Fruit fly (Drosophila melanogaster) whole organism, embryonic: Measurements from ENCODE around the gene wls.
A peak's percentile ranks its signal among the peaks of the same experiment; 100 is the strongest.

ENCODE experiments used
- Abd-B ChIP-seq: fragments of 200-800 bp; sonication (Bioruptor generic); optimal IDR thresholded peaks from 2 replicates; lab custom pipeline; 2018; ENCODE audit warnings: missing biosample characterization, mild to moderate bottlenecking, missing genetic modification characterization, moderate library complexity
- CG10366 ChIP-seq: fragments of 200-800 bp; sonication (Bioruptor generic); IDR thresholded peaks from 2 replicates; pipeline ENCODE4 v1.3.6; 2022; ENCODE audit warnings: missing biosample characterization, missing genetic modification characterization
- CG12104 ChIP-seq: fragments of 200-800 bp; sonication (Bioruptor generic); optimal IDR thresholded peaks from 3 replicates; lab custom pipeline; 2016; ENCODE audit warnings: missing biosample characterization, missing genetic modification characterization
- CG12219 ChIP-seq: fragments of 200-800 bp; sonication (Bioruptor generic); optimal IDR thresholded peaks from 3 replicates; lab custom pipeline; 2018; ENCODE audit warnings: missing biosample characterization, mild to moderate bottlenecking, missing genetic modification characterization
- CG12391 ChIP-seq: fragments of 200-800 bp; sonication (Bioruptor generic); optimal IDR thresholded peaks from 3 replicates; lab custom pipeline; 2018; ENCODE audit warnings: missing biosample characterization, mild to moderate bottlenecking, missing genetic modification characterization, moderate library complexity
- CG14014 ChIP-seq: fragments of 200-800 bp; sonication (Bioruptor generic); IDR thresholded peaks from 2 replicates; pipeline ENCODE4 v1.3.6; 2022; ENCODE audit warnings: missing biosample characterization, missing genetic modification characterization
- CG16863 ChIP-seq: fragments of 200-800 bp; sonication (Bioruptor generic); optimal IDR thresholded peaks from 3 replicates; lab custom pipeline; 2016; ENCODE audit warnings: missing biosample characterization, missing genetic modification characterization
- CG17186 ChIP-seq: fragments of 200-800 bp; sonication (Bioruptor generic); optimal IDR thresholded peaks from 3 replicates; lab custom pipeline; 2017; ENCODE audit warnings: missing biosample characterization, missing genetic modification reagents, missing genetic modification characterization
- CG17829 ChIP-seq: fragments of 200-800 bp; optimal IDR thresholded peaks from 2 replicates; lab custom pipeline; 2019; ENCODE audit warnings: missing biosample characterization, mild to moderate bottlenecking, missing genetic modification characterization, moderate library complexity
- CG2116 ChIP-seq: fragments of 200-800 bp; sonication (Bioruptor generic); optimal IDR thresholded peaks from 3 replicates; lab custom pipeline; 2018; ENCODE audit warnings: missing biosample characterization, mild to moderate bottlenecking, missing genetic modification characterization
- CG32772 ChIP-seq: fragments of 200-800 bp; sonication (Bioruptor generic); IDR thresholded peaks from 2 replicates; pipeline ENCODE4 v1.3.6; 2022; ENCODE audit warnings: missing biosample characterization, missing genetic modification characterization
- CG3281 ChIP-seq: fragments of 200-800 bp; sonication (Bioruptor generic); optimal IDR thresholded peaks from 3 replicates; lab custom pipeline; 2017; ENCODE audit warnings: missing biosample characterization, mild to moderate bottlenecking, missing genetic modification characterization
- CG33213 ChIP-seq: fragments of 200-800 bp; sonication (Bioruptor generic); optimal IDR thresholded peaks from 3 replicates; lab custom pipeline; 2016; ENCODE audit warnings: missing biosample characterization, missing genetic modification characterization
- CG33557 ChIP-seq: fragments of 200-800 bp; sonication (Bioruptor generic); optimal IDR thresholded peaks from 2 replicates; lab custom pipeline; 2019; ENCODE audit warnings: missing biosample characterization, mild to moderate bottlenecking, missing genetic modification characterization, moderate library complexity
- CG3407 ChIP-seq: fragments of 200-800 bp; sonication (Bioruptor generic); optimal IDR thresholded peaks from 2 replicates; lab custom pipeline; 2018; ENCODE audit warnings: missing biosample characterization, mild to moderate bottlenecking, missing genetic modification characterization
- CG34376 ChIP-seq: fragments of 200-800 bp; sonication (Bioruptor generic); optimal IDR thresholded peaks from 2 replicates; lab custom pipeline; 2018; ENCODE audit warnings: missing biosample characterization, mild to moderate bottlenecking, missing genetic modification characterization
- CG4424 ChIP-seq: fragments of 200-800 bp; sonication (Bioruptor generic); optimal IDR thresholded peaks from 3 replicates; lab custom pipeline; 2016; ENCODE audit warnings: missing biosample characterization, missing genetic modification characterization
- CG7745 ChIP-seq: fragments of 200-800 bp; sonication (Bioruptor generic); optimal IDR thresholded peaks from 2 replicates; lab custom pipeline; 2018; ENCODE audit warnings: missing biosample characterization, mild to moderate bottlenecking, missing genetic modification characterization, moderate library complexity
- CG9609 ChIP-seq: fragments of 200-800 bp; sonication (Bioruptor generic); optimal IDR thresholded peaks from 3 replicates; lab custom pipeline; 2016; ENCODE audit warnings: missing biosample characterization, missing genetic modification characterization
- Chrac-16 ChIP-seq: fragments of 200-800 bp; sonication (Bioruptor generic); optimal IDR thresholded peaks from 3 replicates; lab custom pipeline; 2016; ENCODE audit warnings: missing biosample characterization, missing genetic modification characterization
- CkIIα-i1 ChIP-seq: fragments of 200-800 bp; sonication (Bioruptor generic); IDR thresholded peaks from 2 replicates; pipeline ENCODE4 v1.3.6; 2022; ENCODE audit warnings: missing biosample characterization, missing genetic modification characterization
- Dip2 ChIP-seq: fragments of 200-800 bp; sonication (Bioruptor generic); IDR thresholded peaks from 2 replicates; pipeline ENCODE4 v1.3.6; 2022; ENCODE audit warnings: missing biosample characterization, missing genetic modification characterization
- Doc3 ChIP-seq: fragments of 200-800 bp; sonication (Bioruptor generic); IDR thresholded peaks from 3 replicates; pipeline ENCODE4 v1.3.6; 2022; ENCODE audit warnings: missing biosample characterization, missing genetic modification characterization; ENCODE audit not compliant: partially characterized antibody
- HLH3B ChIP-seq: fragments of 200-800 bp; sonication (Bioruptor generic); IDR thresholded peaks from 2 replicates; pipeline ENCODE4 v1.3.6; 2022; ENCODE audit warnings: missing biosample characterization, missing genetic modification characterization
- Hand ChIP-seq: fragments of 200-800 bp; sonication (Bioruptor generic); optimal IDR thresholded peaks from 2 replicates; lab custom pipeline; 2017; ENCODE audit warnings: mild to moderate bottlenecking, missing biosample characterization, missing genetic modification reagents, missing genetic modification characterization
- HmgD ChIP-seq: fragments of 200-800 bp; sonication (Bioruptor generic); optimal IDR thresholded peaks from 3 replicates; lab custom pipeline; 2016; ENCODE audit warnings: missing biosample characterization, missing genetic modification characterization
- Lim3 ChIP-seq: fragments of 200-800 bp; sonication (Bioruptor generic); IDR thresholded peaks from 2 replicates; pipeline ENCODE4 v1.3.6; 2022; ENCODE audit warnings: missing biosample characterization, missing genetic modification characterization
- MESR4 ChIP-seq: fragments of 200-800 bp; sonication (Bioruptor generic); optimal IDR thresholded peaks from 2 replicates; lab custom pipeline; 2018; ENCODE audit warnings: missing biosample characterization, mild to moderate bottlenecking, missing genetic modification characterization, moderate library complexity
- Mes4 ChIP-seq: fragments of 200-800 bp; sonication (Bioruptor generic); optimal IDR thresholded peaks from 2 replicates; lab custom pipeline; 2016; ENCODE audit warnings: missing biosample characterization, missing genetic modification characterization
- Stat92E ChIP-seq, 3 experiments: fragments of >200 bp in 2 of 3; fragments of 200-800 bp in 1 of 3; sonication (Bioruptor generic) in 1 of 3; optimal IDR thresholded peaks; 2 replicates each; lab custom pipeline; 2017 to 2019; ENCODE audit warnings: missing biosample characterization in 3 of 3, missing genetic modification characterization in 3 of 3, mild to moderate bottlenecking in 1 of 3, moderate library complexity in 1 of 3
- TFAM ChIP-seq: fragments of 200-800 bp; sonication (Bioruptor generic); optimal IDR thresholded peaks from 2 replicates; lab custom pipeline; 2017; ENCODE audit warnings: missing biosample characterization, missing genetic modification characterization, inconsistent platforms
- YL-1 ChIP-seq: fragments of 200-800 bp; sonication (Bioruptor generic); optimal IDR thresholded peaks from 3 replicates; lab custom pipeline; 2017; ENCODE audit warnings: missing biosample characterization, mild to moderate bottlenecking, missing genetic modification characterization
- ac ChIP-seq: fragments of 200-800 bp; sonication (Bioruptor generic); optimal IDR thresholded peaks from 3 replicates; lab custom pipeline; 2017; ENCODE audit warnings: missing biosample characterization, mild to moderate bottlenecking, missing genetic modification characterization
- ato ChIP-seq: fragments of 200-800 bp; sonication (Bioruptor generic); IDR thresholded peaks from 2 replicates; pipeline ENCODE4 v1.3.6; 2022; ENCODE audit warnings: missing biosample characterization, missing genetic modification characterization; ENCODE audit not compliant: partially characterized antibody
- btn ChIP-seq: fragments of 200-800 bp; sonication (Bioruptor generic); optimal IDR thresholded peaks from 2 replicates; lab custom pipeline; 2016; ENCODE audit warnings: missing biosample characterization, missing genetic modification characterization
- cato ChIP-seq: fragments of 200-800 bp; sonication (Bioruptor generic); optimal IDR thresholded peaks from 2 replicates; lab custom pipeline; 2016; ENCODE audit warnings: missing biosample characterization, missing genetic modification characterization, borderline replicate concordance
- chinmo ChIP-seq: fragments of 200-800 bp; sonication (Bioruptor generic); IDR thresholded peaks from 4 replicates; pipeline ENCODE4 v1.3.6; 2022; ENCODE audit warnings: missing biosample characterization, missing genetic modification characterization; ENCODE audit not compliant: partially characterized antibody
- chm ChIP-seq: fragments of 200-800 bp; sonication (Bioruptor generic); IDR thresholded peaks from 2 replicates; pipeline ENCODE4 v1.3.6; 2022; ENCODE audit warnings: missing biosample characterization, missing genetic modification characterization
- dm ChIP-seq: fragments of 200-800 bp; sonication (Bioruptor generic); optimal IDR thresholded peaks from 3 replicates; lab custom pipeline; 2016; ENCODE audit warnings: missing biosample characterization, missing genetic modification characterization
- fd102C ChIP-seq: fragments of 200-800 bp; sonication (Bioruptor generic); optimal IDR thresholded peaks from 2 replicates; lab custom pipeline; 2018; ENCODE audit warnings: missing biosample characterization, mild to moderate bottlenecking, missing genetic modification characterization, moderate library complexity
- h ChIP-seq: fragments of >200 bp; optimal IDR thresholded peaks from 2 replicates; lab custom pipeline; 2017
- kah ChIP-seq: fragments of 200-800 bp; sonication (Bioruptor generic); optimal IDR thresholded peaks from 2 replicates; lab custom pipeline; 2018; ENCODE audit warnings: missing biosample characterization, mild to moderate bottlenecking, missing genetic modification characterization
- mam ChIP-seq: fragments of 200-800 bp; sonication (Bioruptor generic); optimal IDR thresholded peaks from 3 replicates; lab custom pipeline; 2016; ENCODE audit warnings: missing biosample characterization, missing genetic modification characterization
- oc ChIP-seq: fragments of 200-800 bp; sonication (Bioruptor generic); optimal IDR thresholded peaks from 2 replicates; lab custom pipeline; 2018; ENCODE audit warnings: missing biosample characterization, mild to moderate bottlenecking, missing genetic modification characterization, moderate library complexity
- pita ChIP-seq: fragments of 200-800 bp; sonication (Bioruptor generic); optimal IDR thresholded peaks from 2 replicates; lab custom pipeline; 2017; ENCODE audit warnings: missing biosample characterization, mild to moderate bottlenecking, missing genetic modification characterization
- ranshi ChIP-seq: fragments of 200-800 bp; sonication (Bioruptor generic); IDR thresholded peaks from 2 replicates; pipeline ENCODE4 v1.3.6; 2022; ENCODE audit warnings: missing biosample characterization, missing genetic modification characterization
- ro ChIP-seq: fragments of 200-800 bp; sonication (Bioruptor generic); IDR thresholded peaks from 2 replicates; pipeline ENCODE4 v1.3.6; 2022; ENCODE audit warnings: missing biosample characterization, missing genetic modification characterization
- sisA ChIP-seq: fragments of 200-800 bp; sonication (Bioruptor generic); IDR thresholded peaks from 2 replicates; pipeline ENCODE4 v1.3.6; 2022; ENCODE audit warnings: missing biosample characterization, missing genetic modification characterization
- trem ChIP-seq: fragments of 200-800 bp; optimal IDR thresholded peaks from 3 replicates; lab custom pipeline; 2019; ENCODE audit warnings: missing biosample characterization, mild to moderate bottlenecking, missing genetic modification characterization, moderate library complexity
- wdn ChIP-seq: fragments of 200-800 bp; sonication (Bioruptor generic); IDR thresholded peaks from 2 replicates; pipeline ENCODE4 v1.3.6; 2022; ENCODE audit warnings: missing biosample characterization, missing genetic modification characterization

The wls gene

DNA sequence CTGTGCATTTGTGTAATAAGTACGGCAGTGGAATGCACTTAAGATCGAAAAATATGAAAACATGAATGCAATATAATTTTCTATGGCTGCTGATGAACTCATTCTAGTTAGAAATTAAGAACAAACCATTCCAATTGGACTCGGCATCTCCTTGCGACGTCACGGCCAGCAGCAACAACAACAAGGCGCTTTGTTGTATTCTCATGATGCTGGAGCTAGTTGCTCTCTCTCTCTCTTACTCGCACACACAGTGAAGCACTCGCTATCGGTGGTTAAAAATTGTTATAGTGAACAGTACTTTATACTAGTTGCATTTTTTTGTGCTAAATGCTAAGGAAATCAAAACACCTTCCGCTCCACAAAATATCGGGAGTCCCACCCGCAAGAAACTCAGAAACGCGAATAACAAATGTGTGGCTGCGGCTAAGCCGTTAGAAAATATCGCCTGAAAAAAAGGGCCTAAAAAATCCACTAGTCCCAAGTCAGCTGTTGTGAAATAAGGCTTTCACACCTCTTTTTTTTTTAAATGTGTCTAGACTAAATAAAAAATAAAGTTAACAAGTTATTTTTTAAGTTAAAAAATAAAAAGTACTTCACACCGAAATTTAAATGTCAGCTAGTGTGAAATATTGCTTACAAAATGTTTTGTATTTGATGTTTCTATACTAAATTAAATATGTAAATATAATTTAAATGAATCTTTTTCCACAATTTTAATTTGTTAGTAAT, 36.3 kb upstream of the wls start, which contains the start of gene Plod (continued):
- TF ChIP-seq mam (GFP tag; lab: Kevin White, UChicago) (no peak), CG34376 (GFP tag; lab: Kevin White, UChicago) (peak; percentile 53), CkIIα-i1 (GFP tag; lab: Robert Waterston, UW) (no peak), CG12391 (tag; lab: Kevin White, UChicago) (peak; percentile 87), CG12104 (no peak), chinmo (GFP tag; lab: Robert Waterston, UW) (peak; percentile 73; the same call in 2 of the 4 replicates), CG12219 (GFP tag; lab: Kevin White, UChicago) (no peak), MESR4 (GFP tag; lab: Kevin White, UChicago) (peak; percentile 84), wdn (GFP tag; lab: Robert Waterston, UW) (no peak), CG33557 (GFP tag; lab: Kevin White, UChicago) (no peak), CG16863 (GFP tag; lab: Kevin White, UChicago) (no peak), Hand (peak; percentile 25), ro (GFP tag; lab: Robert Waterston, UW) (no peak), Doc3 (GFP tag; lab: Robert Waterston, UW) (no peak), HLH3B (GFP tag; lab: Robert Waterston, UW) (0 out of 2 replicates have a peak, but pooled peaks have one; percentile 28), CG33213 (GFP tag; lab: Kevin White, UChicago) (peak; percentile 61), CG3281 (GFP tag; lab: Kevin White, UChicago) (peak; percentile 46), h (lab: Kevin White, UChicago) (no peak), TFAM (GFP tag; lab: Kevin White, UChicago) (no peak), ranshi (GFP tag; lab: Robert Waterston, UW) (peak; percentile 46; the same call in 1 of the 2 replicates), CG4424 (GFP tag; lab: Kevin White, UChicago) (peak; percentile 30), oc (tag; lab: Kevin White, UChicago) (peak; percentile 62), CG10366 (peak; percentile 57), Dip2 (no peak), YL-1 (GFP tag; lab: Kevin White, UChicago) (peak; percentile 63), CG17829 (tag; lab: Kevin White, UChicago) (peak; percentile 67), CG2116 (GFP tag; lab: Kevin White, UChicago) (peak; percentile 45), CG32772 (GFP tag; lab: Robert Waterston, UW) (0 out of 2 replicates have a peak, but pooled peaks have one; percentile 8), Abd-B (GFP tag; lab: Kevin White, UChicago) (peak; percentile 26), CG9609 (GFP tag; lab: Kevin White, UChicago) (no peak), dm (GFP tag; lab: Kevin White, UChicago) (no peak), cato (GFP tag; lab: Kevin White, UChicago) (no peak), fd102C (no peak), CG14014 (GFP tag; lab: Robert Waterston, UW) (no peak), btn (GFP tag; lab: Kevin White, UChicago) (no peak), chm (GFP tag; lab: Robert Waterston, UW) (peak; percentile 75), HmgD (GFP tag; lab: Kevin White, UChicago) (peak; percentile 23), pita (GFP tag; lab: Kevin White, UChicago) (no peak), kah (no peak), Mes4 (GFP tag; lab: Kevin White, UChicago) (no peak), ato (GFP tag; lab: Robert Waterston, UW) (peak; percentile 55; the same call in 1 of the 2 replicates), CG17186 (GFP tag; lab: Kevin White, UChicago) (no peak), CG3407 (peak; percentile 29), ac (no peak), sisA (GFP tag; lab: Robert Waterston, UW) (no peak), Stat92E (GFP tag; optimal IDR thresholded peaks at IDR 0.05; lab: Kevin White, UChicago) (peak in 1 of 3 experiments; percentile 16), CG7745 (tag; lab: Kevin White, UChicago) (no peak), Lim3 (GFP tag; lab: Robert Waterston, UW) (no peak), Chrac-16 (GFP tag; lab: Kevin White, UChicago) (peak; percentile 32), trem (tag; lab: Kevin White, UChicago) (peak; percentile 29)
